Fruit fly (Drosophila melanogaster) whole organism, embryonic: Measurements from ENCODE around the gene CG42271.
A peak's percentile ranks its signal among the peaks of the same experiment; 100 is the strongest.

Experiments used
- Atf6 ChIP-seq: fragments of 200-800 bp; sonication (Bioruptor generic); IDR thresholded peaks from 2 replicates; pipeline ENCODE4 v1.3.6; 2022; ENCODE audit warnings: missing biosample characterization, missing genetic modification characterization
- CG10366 ChIP-seq: fragments of 200-800 bp; sonication (Bioruptor generic); IDR thresholded peaks from 2 replicates; pipeline ENCODE4 v1.3.6; 2022; ENCODE audit warnings: missing biosample characterization, missing genetic modification characterization
- CG10431 ChIP-seq: fragments of 200-800 bp; sonication (Bioruptor generic); optimal IDR thresholded peaks from 3 replicates; lab custom pipeline; 2018; ENCODE audit warnings: missing biosample characterization, mild to moderate bottlenecking, missing genetic modification characterization
- CG10654 ChIP-seq: fragments of 200-800 bp; sonication (Bioruptor generic); optimal IDR thresholded peaks from 2 replicates; lab custom pipeline; 2016; ENCODE audit warnings: missing biosample characterization, missing genetic modification characterization
- CG12391 ChIP-seq: fragments of 200-800 bp; sonication (Bioruptor generic); optimal IDR thresholded peaks from 3 replicates; lab custom pipeline; 2018; ENCODE audit warnings: missing biosample characterization, mild to moderate bottlenecking, missing genetic modification characterization, moderate library complexity
- CG13123 ChIP-seq: fragments of 200-800 bp; sonication (Bioruptor generic); optimal IDR thresholded peaks from 2 replicates; lab custom pipeline; 2016; ENCODE audit warnings: missing biosample characterization, missing genetic modification characterization
- CG13287 ChIP-seq: fragments of 200-800 bp; sonication (Bioruptor generic); IDR thresholded peaks from 2 replicates; pipeline ENCODE4 v1.3.6; 2022; ENCODE audit warnings: missing biosample characterization, missing genetic modification characterization; ENCODE audit not compliant: partially characterized antibody
- CG13775 ChIP-seq: fragments of 200-800 bp; sonication (Bioruptor generic); optimal IDR thresholded peaks from 3 replicates; lab custom pipeline; 2017; ENCODE audit warnings: missing biosample characterization, mild to moderate bottlenecking, missing genetic modification characterization
- CG30431 ChIP-seq: fragments of 200-800 bp; sonication (Bioruptor generic); optimal IDR thresholded peaks from 2 replicates; lab custom pipeline; 2017; ENCODE audit warnings: missing biosample characterization, missing genetic modification characterization
- CG3065 ChIP-seq: fragments of 200-800 bp; sonication (Bioruptor generic); optimal IDR thresholded peaks from 2 replicates; lab custom pipeline; 2016; ENCODE audit warnings: missing biosample characterization, missing genetic modification characterization
- CG34224 ChIP-seq: fragments of 200-800 bp; sonication (Bioruptor generic); IDR thresholded peaks from 3 replicates; pipeline ENCODE4 v1.3.6; 2022; ENCODE audit warnings: missing biosample characterization, missing genetic modification characterization; ENCODE audit not compliant: partially characterized antibody
- CG3726 ChIP-seq: fragments of 200-800 bp; sonication (Bioruptor generic); IDR thresholded peaks from 3 replicates; pipeline ENCODE4, ENCODE4 v1.3.6; 2022; ENCODE audit warnings: missing biosample characterization, missing genetic modification characterization
- CG3838 ChIP-seq: fragments of 200-800 bp; sonication (Bioruptor generic); optimal IDR thresholded peaks from 3 replicates; lab custom pipeline; 2016; ENCODE audit warnings: missing biosample characterization, missing genetic modification characterization
- CG42726 ChIP-seq: fragments of 200-800 bp; sonication (Bioruptor generic); IDR thresholded peaks from 2 replicates; pipeline ENCODE4 v1.3.6; 2022; ENCODE audit warnings: missing biosample characterization, missing genetic modification characterization; ENCODE audit not compliant: partially characterized antibody
- CG5180 ChIP-seq: fragments of 200-800 bp; sonication (Bioruptor generic); optimal IDR thresholded peaks from 3 replicates; lab custom pipeline; 2017; ENCODE audit warnings: missing biosample characterization, missing genetic modification characterization, mild to moderate bottlenecking, moderate library complexity, missing genetic modification reagents
- CG8089 ChIP-seq: fragments of 200-800 bp; sonication (Bioruptor generic); optimal IDR thresholded peaks from 3 replicates; lab custom pipeline; 2016; ENCODE audit warnings: missing biosample characterization, missing genetic modification characterization
- CG8765 ChIP-seq: fragments of 200-800 bp; sonication (Bioruptor generic); IDR thresholded peaks from 2 replicates; pipeline ENCODE4 v1.3.6; 2022; ENCODE audit warnings: missing biosample characterization, missing genetic modification characterization
- CG8924 ChIP-seq: fragments of 200-800 bp; optimal IDR thresholded peaks from 3 replicates; lab custom pipeline; 2019; ENCODE audit warnings: missing biosample characterization, mild to moderate bottlenecking, missing genetic modification characterization, moderate library complexity
- CG8944 ChIP-seq: fragments of 200-800 bp; sonication (Bioruptor generic); optimal IDR thresholded peaks from 3 replicates; lab custom pipeline; 2016; ENCODE audit warnings: missing biosample characterization, missing genetic modification characterization
- CG9817 ChIP-seq: fragments of 200-800 bp; sonication (Bioruptor generic); optimal IDR thresholded peaks from 2 replicates; lab custom pipeline; 2018; ENCODE audit warnings: missing biosample characterization, mild to moderate bottlenecking, missing genetic modification characterization, moderate library complexity
- CTCF ChIP-seq: fragments of 200-800 bp; sonication (Bioruptor generic); optimal IDR thresholded peaks from 2 replicates; lab custom pipeline; 2017; ENCODE audit warnings: missing biosample characterization, mild to moderate bottlenecking, missing genetic modification characterization, moderate library complexity
- Doc2 ChIP-seq: fragments of 200-800 bp; sonication (Bioruptor generic); IDR thresholded peaks from 2 replicates; pipeline ENCODE4 v1.3.6; 2022; ENCODE audit warnings: missing biosample characterization, missing genetic modification characterization
- Doc3 ChIP-seq: fragments of 200-800 bp; sonication (Bioruptor generic); IDR thresholded peaks from 3 replicates; pipeline ENCODE4 v1.3.6; 2022; ENCODE audit warnings: missing biosample characterization, missing genetic modification characterization; ENCODE audit not compliant: partially characterized antibody
- GATAe ChIP-seq: fragments of 200-800 bp; sonication (Bioruptor generic); conservative IDR thresholded peaks from 2 replicates; pipeline ENCODE4 v1.3.6; 2022; ENCODE audit warnings: missing biosample characterization, missing genetic modification characterization
- Hr78 ChIP-seq, 2 experiments: fragments of 200-800 bp in 1 of 2; fragments of >200 bp in 1 of 2; sonication (Bioruptor generic) in 1 of 2; optimal IDR thresholded peaks; 2 replicates each; lab custom pipeline; 2017 to 2019; ENCODE audit warnings: missing biosample characterization in 2 of 2, missing genetic modification characterization in 2 of 2, mild to moderate bottlenecking in 1 of 2, moderate library complexity in 1 of 2
- Jarid2 ChIP-seq: fragments of 200-800 bp; sonication (Bioruptor generic); optimal IDR thresholded peaks from 3 replicates; lab custom pipeline; 2017; ENCODE audit warnings: mild to moderate bottlenecking, missing biosample characterization, missing genetic modification reagents, missing genetic modification characterization
- Mrtf ChIP-seq: fragments of 200-800 bp; sonication (Bioruptor generic); IDR thresholded peaks from 3 replicates; pipeline ENCODE4 v1.3.6; 2022; ENCODE audit warnings: missing biosample characterization, missing genetic modification characterization
- Myb ChIP-seq: fragments of 200-800 bp; sonication (Bioruptor generic); optimal IDR thresholded peaks from 2 replicates; lab custom pipeline; 2016; ENCODE audit warnings: missing biosample characterization, missing genetic modification characterization
- NC2α ChIP-seq: fragments of 200-800 bp; sonication (Bioruptor generic); optimal IDR thresholded peaks from 2 replicates; lab custom pipeline; 2016; ENCODE audit warnings: missing biosample characterization, missing genetic modification characterization
- Nf-YA ChIP-seq: fragments of 200-800 bp; sonication (Bioruptor generic); IDR thresholded peaks from 2 replicates; pipeline ENCODE4 v1.3.6; 2022; ENCODE audit warnings: missing biosample characterization, missing genetic modification characterization
- Sox102F ChIP-seq: fragments of 200-800 bp; sonication (Bioruptor generic); optimal IDR thresholded peaks from 2 replicates; lab custom pipeline; 2018; ENCODE audit warnings: missing biosample characterization, mild to moderate bottlenecking, missing genetic modification characterization, moderate library complexity
- Xbp1 ChIP-seq: fragments of 200-800 bp; sonication (Bioruptor generic); optimal IDR thresholded peaks from 3 replicates; lab custom pipeline; 2016; ENCODE audit warnings: missing biosample characterization, mild to moderate bottlenecking, missing genetic modification characterization
- abd-A ChIP-seq: fragments of 200-800 bp; sonication (Bioruptor generic); optimal IDR thresholded peaks from 3 replicates; lab custom pipeline; 2019; ENCODE audit warnings: missing biosample characterization, mild to moderate bottlenecking, missing genetic modification characterization, moderate library complexity
- cg ChIP-seq: fragments of 200-800 bp; sonication (Bioruptor generic); optimal IDR thresholded peaks from 3 replicates; lab custom pipeline; 2019; ENCODE audit warnings: missing biosample characterization, mild to moderate bottlenecking, missing genetic modification characterization, moderate library complexity
- crol ChIP-seq: fragments of 200-800 bp; sonication (Bioruptor generic); IDR thresholded peaks from 2 replicates; pipeline ENCODE4 v1.3.6; 2022; ENCODE audit warnings: missing biosample characterization, missing genetic modification characterization
- danr ChIP-seq: fragments of 200-800 bp; sonication (Bioruptor generic); IDR thresholded peaks from 2 replicates; pipeline ENCODE4 v1.3.6; 2022; ENCODE audit warnings: missing biosample characterization, missing genetic modification characterization
- dimm ChIP-seq: fragments of 200-800 bp; sonication (Bioruptor generic); IDR thresholded peaks from 2 replicates; pipeline ENCODE4 v1.3.6; 2022; ENCODE audit warnings: missing biosample characterization, missing genetic modification characterization
- ftz-f1 ChIP-seq: fragments of 200-800 bp; sonication (Bioruptor generic); optimal IDR thresholded peaks from 2 replicates; lab custom pipeline; 2016; ENCODE audit warnings: missing biosample characterization, missing genetic modification characterization
- grn ChIP-seq: fragments of 200-800 bp; sonication (Bioruptor generic); optimal IDR thresholded peaks from 3 replicates; lab custom pipeline; 2017; ENCODE audit warnings: missing biosample characterization, missing genetic modification characterization
- gsb-n ChIP-seq: fragments of 200-800 bp; sonication (Bioruptor generic); optimal IDR thresholded peaks from 3 replicates; lab custom pipeline; 2018; ENCODE audit warnings: missing biosample characterization, mild to moderate bottlenecking, missing genetic modification characterization
- jing ChIP-seq: fragments of 200-800 bp; sonication (Bioruptor generic); optimal IDR thresholded peaks from 2 replicates; lab custom pipeline; 2018; ENCODE audit warnings: missing biosample characterization, mild to moderate bottlenecking, missing genetic modification characterization
- jumu ChIP-seq: fragments of 200-800 bp; sonication (Bioruptor generic); optimal IDR thresholded peaks from 3 replicates; lab custom pipeline; 2016; ENCODE audit warnings: missing biosample characterization, missing genetic modification characterization
- klu ChIP-seq: fragments of 200-800 bp; sonication (Bioruptor generic); IDR thresholded peaks from 2 replicates; pipeline ENCODE4 v1.3.6; 2022; ENCODE audit warnings: missing biosample characterization, missing genetic modification characterization
- lola ChIP-seq, 3 experiments: fragments of >200 bp in 2 of 3; fragments of 200-800 bp in 1 of 3; sonication (Bioruptor generic) in 1 of 3; optimal IDR thresholded peaks; 2 replicates each; lab custom pipeline; 2017 to 2019; ENCODE audit warnings: missing biosample characterization in 3 of 3, missing genetic modification characterization in 3 of 3, mild to moderate bottlenecking in 1 of 3, moderate library complexity in 1 of 3
- ranshi ChIP-seq: fragments of 200-800 bp; sonication (Bioruptor generic); IDR thresholded peaks from 2 replicates; pipeline ENCODE4 v1.3.6; 2022; ENCODE audit warnings: missing biosample characterization, missing genetic modification characterization
- sc ChIP-seq, 3 experiments: fragments of >200 bp in 2 of 3; fragments of 200-800 bp in 1 of 3; sonication (Bioruptor generic) in 1 of 3; optimal IDR thresholded peaks; 2 replicates in 2 of 3; 3 replicates in 1 of 3; lab custom pipeline; 2017; ENCODE audit warnings: mild to moderate bottlenecking in 1 of 3, missing biosample characterization in 1 of 3, missing genetic modification characterization in 1 of 3, missing genetic modification reagents in 1 of 3
- sens-2 ChIP-seq: fragments of 200-800 bp; sonication (Bioruptor generic); IDR thresholded peaks from 2 replicates; pipeline ENCODE4 v1.3.6; 2022; ENCODE audit warnings: missing biosample characterization, missing genetic modification characterization
- stwl ChIP-seq: fragments of 200-800 bp; sonication (Bioruptor generic); optimal IDR thresholded peaks from 3 replicates; lab custom pipeline; 2018; ENCODE audit warnings: missing biosample characterization, mild to moderate bottlenecking, missing genetic modification characterization, moderate library complexity
- twi ChIP-seq: fragments of 200-800 bp; optimal IDR thresholded peaks from 2 replicates; lab custom pipeline; 2019; ENCODE audit warnings: missing biosample characterization, mild to moderate bottlenecking, missing genetic modification characterization, moderate library complexity
- wdn ChIP-seq: fragments of 200-800 bp; sonication (Bioruptor generic); IDR thresholded peaks from 2 replicates; pipeline ENCODE4 v1.3.6; 2022; ENCODE audit warnings: missing biosample characterization, missing genetic modification characterization

CG42271 gene

dm6 chrX:14237873-14238394 is 4.1 kb upstream of the CG42271 start, which contains the start of the genes Fbxl4 and Dus2 (continued):
- no peak for TF ChIP-seq sc (optimal IDR thresholded peaks at IDR 0.05; lab: Kevin White, UChicago)
- peak; percentile 86 for TF ChIP-seq sc (GFP tag; optimal IDR thresholded peaks at IDR 0.05; lab: Kevin White, UChicago)
- TF ChIP-seq GATAe: peak; percentile 74
- 0 out of 3 replicates have a peak, but pooled peaks have one; percentile 25 for TF ChIP-seq Doc3
- TF ChIP-seq CG3838 (GFP tag; lab: Kevin White, UChicago): peak; percentile 78
- peak; percentile 84 for TF ChIP-seq jing (GFP tag; lab: Kevin White, UChicago)
- TF ChIP-seq CG5180: peak; percentile 70
- TF ChIP-seq Nf-YA: peak; percentile 84
- TF ChIP-seq Atf6 (GFP tag; lab: Robert Waterston, UW): peak; percentile 92
- no peak for TF ChIP-seq cg (GFP tag; lab: Kevin White, UChicago)
- TF ChIP-seq CG42726 (GFP tag; lab: Robert Waterston, UW): no peak
- TF ChIP-seq dimm: peak; percentile 67
- TF ChIP-seq sens-2 (GFP tag; lab: Robert Waterston, UW): peak; percentile 86
- TF ChIP-seq crol (GFP tag; lab: Robert Waterston, UW): peak; percentile 51; the same call in 1 of the 2 replicates
- peak; percentile 91 for TF ChIP-seq jumu (GFP tag; lab: Kevin White, UChicago)
- TF ChIP-seq CG8089 (GFP tag; lab: Kevin White, UChicago): peak; percentile 86
- peak; percentile 91 for TF ChIP-seq CG10366 (GFP tag; lab: Robert Waterston, UW)
- peak; percentile 87 for TF ChIP-seq klu (GFP tag; lab: Robert Waterston, UW)
- peak; percentile 80 for TF ChIP-seq CG3065 (GFP tag; lab: Kevin White, UChicago)
- TF ChIP-seq CG9817 (tag; lab: Kevin White, UChicago): peak; percentile 91
- peak; percentile 92 for TF ChIP-seq CG30431
- peak; percentile 88 for TF ChIP-seq wdn
- TF ChIP-seq gsb-n (tag; lab: Kevin White, UChicago): peak; percentile 75
- peak; percentile 91 for TF ChIP-seq Sox102F (GFP tag; lab: Kevin White, UChicago)
- no peak for TF ChIP-seq abd-A (tag; lab: Kevin White, UChicago)
- peak; percentile 96 for TF ChIP-seq CG13775 (GFP tag; lab: Kevin White, UChicago)
- TF ChIP-seq CG3726: peak; percentile 86; the same call in 2 of the 3 replicates
- peak; percentile 42 for TF ChIP-seq stwl (tag; lab: Kevin White, UChicago)
- TF ChIP-seq Xbp1: peak; percentile 96
- peak; percentile 83 for TF ChIP-seq twi (tag; lab: Kevin White, UChicago)
- peak; percentile 51 for TF ChIP-seq ftz-f1 (GFP tag; lab: Kevin White, UChicago)
- peak; percentile 24 for TF ChIP-seq CTCF (GFP tag; lab: Kevin White, UChicago)
- TF ChIP-seq CG13123: peak; percentile 68
- TF ChIP-seq CG10654 (GFP tag; lab: Kevin White, UChicago): peak; percentile 90
- TF ChIP-seq CG10431 (GFP tag; lab: Kevin White, UChicago): peak; percentile 66
- peak; percentile 73 for TF ChIP-seq Doc2 (GFP tag; lab: Robert Waterston, UW)
- TF ChIP-seq Jarid2 (GFP tag; lab: Kevin White, UChicago): no peak
- TF ChIP-seq CG13287 (GFP tag; lab: Robert Waterston, UW): peak; percentile 57; the same call in 1 of the 2 replicates
- peak; percentile 89 for TF ChIP-seq ranshi (GFP tag; lab: Robert Waterston, UW)
- peak; percentile 93 for TF ChIP-seq CG8765 (GFP tag; lab: Robert Waterston, UW)
- peak; percentile 94 for TF ChIP-seq CG12391
- no peak for TF ChIP-seq CG34224 (GFP tag; lab: Robert Waterston, UW)
- no peak for TF ChIP-seq grn
- peak; percentile 93 for TF ChIP-seq CG8924
- TF ChIP-seq CG8944: peak; percentile 93
- peak; percentile 92 for TF ChIP-seq Mrtf (GFP tag; lab: Robert Waterston, UW)
- peak; percentile 75 for TF ChIP-seq Myb (GFP tag; lab: Kevin White, UChicago)
- peak; percentile 63 for TF ChIP-seq NC2α (GFP tag; lab: Kevin White, UChicago)
- peak in 1 of 3 experiments; percentile 95 for TF ChIP-seq lola (GFP tag; optimal IDR thresholded peaks at IDR 0.05; lab: Kevin White, UChicago)
- TF ChIP-seq Hr78 (GFP tag; optimal IDR thresholded peaks at IDR 0.05; lab: Kevin White, UChicago): peak in 1 of 2 experiments; percentile 77
- peak; percentile 81 for TF ChIP-seq danr (GFP tag; lab: Robert Waterston, UW)
